Worm (Caenorhabditis elegans) whole organism, L4 larva: ENCODE data around the gene spp-16.

Experiments used
- F44E2.7 ChIP-seq: fragments of 200-800 bp; sonication (Bioruptor generic); IDR thresholded peaks from 2 replicates; pipeline ENCODE4 v2.1.2; 2022; ENCODE audit warnings: missing genetic modification characterization, missing compliant biosample characterization
- T26A8.4 ChIP-seq: fragments of 200-800 bp; sonication (Bioruptor generic); IDR thresholded peaks from 2 replicates; pipeline ENCODE4 v1.3.6; 2022; ENCODE audit warnings: missing genetic modification characterization, missing compliant biosample characterization
- Y105C5A.15 ChIP-seq: fragments of 200-800 bp; sonication (Bioruptor generic); IDR thresholded peaks from 2 replicates; pipeline ENCODE4 v1.3.6; 2022; ENCODE audit warnings: missing genetic modification characterization, missing compliant biosample characterization
- Y5F2A.4 ChIP-seq: fragments of 200-800 bp; sonication (Bioruptor generic); optimal IDR thresholded peaks from 2 replicates; lab custom pipeline; 2018; ENCODE audit warnings: mild to moderate bottlenecking, missing genetic modification characterization, missing compliant biosample characterization
- ZK337.2 ChIP-seq: fragments of 200-800 bp; sonication (Bioruptor generic); IDR thresholded peaks from 2 replicates; pipeline ENCODE4 v1.3.6; 2022; ENCODE audit warnings: missing genetic modification reagents, missing genetic modification characterization, missing compliant biosample characterization
- aly-2 ChIP-seq: sonication (generic microtip); optimal IDR thresholded peaks from 2 replicates; lab custom pipeline; 2018; ENCODE audit warnings: missing biosample characterization, missing genetic modification characterization
- arid-1 ChIP-seq: fragments of 200-800 bp; sonication (Bioruptor generic); conservative IDR thresholded peaks from 2 replicates; pipeline ENCODE4 v1.3.6; 2022; ENCODE audit warnings: missing genetic modification reagents, missing genetic modification characterization, missing compliant biosample characterization
- ceh-28 ChIP-seq: fragments of 150-350 bp; optimal IDR thresholded peaks from 2 replicates; lab custom pipeline; 2014; ENCODE audit warnings: missing biosample characterization, missing genetic modification reagents, missing genetic modification characterization
- ces-1 ChIP-seq: fragments of 150-350 bp; sonication (generic microtip); optimal IDR thresholded peaks from 4 replicates; lab custom pipeline; 2014; ENCODE audit warnings: missing biosample characterization, missing genetic modification reagents, missing genetic modification characterization
- ctbp-1 ChIP-seq: fragments of 200-800 bp; sonication (Bioruptor generic); IDR thresholded peaks from 2 replicates; pipeline ENCODE4 v1.3.6; 2022; ENCODE audit warnings: missing genetic modification reagents, missing genetic modification characterization, missing compliant biosample characterization
- daf-16 ChIP-seq, 3 experiments: sonication (generic microtip); optimal IDR thresholded peaks; 2 replicates each; lab custom pipeline; 2016 to 2017; ENCODE audit warnings: missing genetic modification characterization in 3 of 3, missing genetic modification reagents in 3 of 3, mild to moderate bottlenecking in 2 of 3, missing compliant biosample characterization in 2 of 3, missing biosample characterization in 1 of 3, moderate library complexity in 1 of 3
- daf-19 ChIP-seq: fragments of 200-800 bp; sonication (Bioruptor generic); conservative IDR thresholded peaks from 2 replicates; pipeline ENCODE4 v1.3.6; 2022; ENCODE audit warnings: missing genetic modification characterization, missing compliant biosample characterization
- dmd-6 ChIP-seq: fragments of 200-800 bp; sonication (Bioruptor generic); IDR thresholded peaks from 2 replicates; pipeline ENCODE4 v1.3.6; 2022; ENCODE audit warnings: missing genetic modification reagents, missing genetic modification characterization, missing compliant biosample characterization
- dmd-8 ChIP-seq: fragments of 200-800 bp; sonication (Bioruptor generic); IDR thresholded peaks from 2 replicates; pipeline ENCODE4 v1.3.6; 2022; ENCODE audit warnings: missing genetic modification characterization, missing compliant biosample characterization
- duxl-1 ChIP-seq: sonication (generic microtip); optimal IDR thresholded peaks from 2 replicates; lab custom pipeline; 2016; ENCODE audit warnings: mild to moderate bottlenecking, missing genetic modification characterization, moderate library complexity, missing compliant biosample characterization; ENCODE audit not compliant: poor library complexity
- dve-1 ChIP-seq: sonication (generic microtip); optimal IDR thresholded peaks from 2 replicates; lab custom pipeline; 2017; ENCODE audit warnings: antibody characterized with exemption, mild to moderate bottlenecking, missing genetic modification characterization, missing compliant biosample characterization; ENCODE audit not compliant: insufficient read depth
- egl-27 ChIP-seq: sonication (generic microtip); optimal IDR thresholded peaks from 3 replicates; lab custom pipeline; 2017; ENCODE audit warnings: missing biosample characterization, missing genetic modification reagents, missing genetic modification characterization
- hif-1 ChIP-seq, 2 experiments: sonication (generic microtip); optimal IDR thresholded peaks; 2 replicates each; lab custom pipeline; 2016 to 2017; ENCODE audit warnings: missing compliant biosample characterization in 2 of 2, missing genetic modification characterization in 2 of 2, missing genetic modification reagents in 2 of 2, missing genotype in 2 of 2, mild to moderate bottlenecking in 1 of 2
- hlh-30 ChIP-seq: sonication (generic microtip); optimal IDR thresholded peaks from 2 replicates; lab custom pipeline; 2017; ENCODE audit warnings: antibody characterized with exemption, mild to moderate bottlenecking, missing genetic modification characterization, missing compliant biosample characterization; ENCODE audit not compliant: insufficient read depth
- lin-1 ChIP-seq: fragments of 200-800 bp; sonication (Bioruptor generic); IDR thresholded peaks from 2 replicates; pipeline ENCODE4 v1.3.6; 2022; ENCODE audit warnings: missing genetic modification reagents, missing genetic modification characterization, missing compliant biosample characterization
- lin-38 ChIP-seq: fragments of 200-800 bp; sonication (Bioruptor generic); IDR thresholded peaks from 2 replicates; pipeline ENCODE4 v1.3.6; 2022; ENCODE audit warnings: missing genetic modification reagents, missing genetic modification characterization, missing compliant biosample characterization
- lin-39 ChIP-seq: fragments of 150-350 bp; optimal IDR thresholded peaks from 2 replicates; lab custom pipeline; 2014; ENCODE audit warnings: missing biosample characterization, missing genetic modification reagents, missing genetic modification characterization
- lsy-2 ChIP-seq, 2 experiments: fragments of 150-350 bp in 1 of 2; sonication (generic microtip) in 1 of 2; optimal IDR thresholded peaks; 2 replicates each; lab custom pipeline; 2014 to 2017; ENCODE audit warnings: missing biosample characterization in 2 of 2, missing genetic modification characterization in 2 of 2
- mdl-1 ChIP-seq, 2 experiments: fragments of 150-350 bp in 1 of 2; sonication (generic microtip) in 1 of 2; optimal IDR thresholded peaks; 2 replicates each; lab custom pipeline; 2014 to 2017; ENCODE audit warnings: missing biosample characterization in 2 of 2, missing genetic modification characterization in 2 of 2
- mdt-29 ChIP-seq: fragments of 200-800 bp; sonication (Bioruptor generic); IDR thresholded peaks from 2 replicates; pipeline ENCODE4 v1.3.6; 2022; ENCODE audit warnings: missing genetic modification reagents, missing genetic modification characterization, missing compliant biosample characterization
- mep-1 ChIP-seq: fragments of 150-350 bp; sonication (generic microtip); optimal IDR thresholded peaks from 3 replicates; lab custom pipeline; 2014; ENCODE audit warnings: missing biosample characterization, missing genetic modification characterization
- mxl-2 ChIP-seq: fragments of 200-800 bp; sonication (Bioruptor generic); conservative IDR thresholded peaks from 2 replicates; pipeline ENCODE4 v1.3.6; 2022; ENCODE audit warnings: missing genetic modification reagents, missing genetic modification characterization, missing compliant biosample characterization
- mxl-3 ChIP-seq: fragments of 200-800 bp; sonication (Bioruptor generic); optimal IDR thresholded peaks from 2 replicates; lab custom pipeline; 2018; ENCODE audit warnings: mild to moderate bottlenecking, missing genetic modification characterization, missing compliant biosample characterization
- nhr-10 ChIP-seq: fragments of 150-350 bp; optimal IDR thresholded peaks from 2 replicates; lab custom pipeline; 2014; ENCODE audit warnings: missing biosample characterization, missing genetic modification characterization
- nhr-11 ChIP-seq: fragments of 150-350 bp; optimal IDR thresholded peaks from 2 replicates; lab custom pipeline; 2014; ENCODE audit warnings: missing biosample characterization, missing genetic modification characterization
- nhr-41 ChIP-seq: fragments of 200-800 bp; sonication (Bioruptor generic); IDR thresholded peaks from 2 replicates; pipeline ENCODE4 v1.3.6; 2022; ENCODE audit warnings: missing genetic modification reagents, missing genetic modification characterization, missing compliant biosample characterization
- nhr-48 ChIP-seq: sonication (generic microtip); optimal IDR thresholded peaks from 2 replicates; lab custom pipeline; 2016; ENCODE audit warnings: mild to moderate bottlenecking, missing genetic modification characterization, missing compliant biosample characterization
- nhr-77 ChIP-seq: fragments of 150-350 bp; optimal IDR thresholded peaks from 2 replicates; lab custom pipeline; 2014; ENCODE audit warnings: missing biosample characterization, missing genetic modification characterization
- pha-4 ChIP-seq, 2 experiments: fragments of 150-350 bp in 1 of 2; fragments of 200-800 bp in 1 of 2; sonication (Bioruptor generic) in 1 of 2; IDR thresholded peaks in 1 of 2; optimal IDR thresholded peaks in 1 of 2; 2 replicates each; pipeline versions ENCODE4 v1.3.6 to Lab custom; 2014 to 2022; ENCODE audit warnings: missing genetic modification characterization in 2 of 2, missing genetic modification reagents in 2 of 2, missing biosample characterization in 1 of 2, missing compliant biosample characterization in 1 of 2
- pqm-1 ChIP-seq: sonication (generic microtip); optimal IDR thresholded peaks from 2 replicates; lab custom pipeline; 2017; ENCODE audit warnings: missing biosample characterization, missing genetic modification characterization
- saeg-2 ChIP-seq: fragments of 200-800 bp; sonication (Bioruptor generic); IDR thresholded peaks from 2 replicates; pipeline ENCODE4 v1.3.6; 2022; ENCODE audit warnings: missing genetic modification reagents, missing genetic modification characterization, missing compliant biosample characterization
- set-16 ChIP-seq: fragments of 200-800 bp; sonication (Bioruptor generic); IDR thresholded peaks from 2 replicates; pipeline ENCODE4 v1.3.6; 2022; ENCODE audit warnings: missing genetic modification reagents, missing genetic modification characterization, missing compliant biosample characterization
- snpc-1.2 ChIP-seq: fragments of 200-800 bp; sonication (Bioruptor generic); IDR thresholded peaks from 2 replicates; pipeline ENCODE4 v1.3.6; 2022; ENCODE audit warnings: missing genetic modification reagents, missing genetic modification characterization, missing compliant biosample characterization
- tag-97 ChIP-seq: fragments of 200-800 bp; sonication (Bioruptor generic); IDR thresholded peaks from 2 replicates; pipeline ENCODE4 v1.3.6; 2022; ENCODE audit warnings: missing genetic modification characterization, missing compliant biosample characterization
- vab-7 ChIP-seq: fragments of 200-800 bp; sonication (Bioruptor generic); IDR thresholded peaks from 2 replicates; pipeline ENCODE4 v1.3.6; 2022; ENCODE audit warnings: missing genetic modification reagents, missing genetic modification characterization, missing compliant biosample characterization
- zag-1 ChIP-seq: fragments of 150-350 bp; optimal IDR thresholded peaks from 2 replicates; lab custom pipeline; 2014; ENCODE audit warnings: missing biosample characterization, missing genetic modification characterization
- zfp-2 ChIP-seq: sonication (generic microtip); optimal IDR thresholded peaks from 2 replicates; lab custom pipeline; 2016; ENCODE audit warnings: mild to moderate bottlenecking, missing genetic modification characterization, missing compliant biosample characterization
- zip-11 ChIP-seq: fragments of 200-800 bp; sonication (Bioruptor generic); IDR thresholded peaks from 2 replicates; pipeline ENCODE4 v1.3.6; 2022; ENCODE audit warnings: missing genetic modification characterization, missing compliant biosample characterization

Gene spp-16

ce11 chrV:10897172-10897571, 3.9 kb downstream of the spp-16 start (continued):
- TF ChIP-seq mxl-3 (GFP tag; lab: Kevin White, UChicago) (peak; percentile 97), F44E2.7 (0 out of 2 replicates have a peak, but pooled peaks have one; percentile 35), nhr-77 (tag; lab: Kevin White, UChicago) (peak; percentile 98), ZK337.2 (GFP tag; lab: Robert Waterston, UW) (peak; percentile 89), dve-1 (peak; percentile 99), pha-4 (GFP tag; IDR thresholded peaks at IDR 0.05; lab: Robert Waterston, UW) (peak; percentile 98), pha-4 (tag; optimal IDR thresholded peaks at IDR 0.05; lab: Kevin White, UChicago) (peak; percentile 99), saeg-2 (peak; percentile 98), nhr-41 (peak; percentile 97), ceh-28 (tag; lab: Kevin White, UChicago) (no peak), hlh-30 (peak; percentile 94), zip-11 (GFP tag; lab: Robert Waterston, UW) (0 out of 2 replicates have a peak, but pooled peaks have one; percentile 12), aly-2 (tag; lab: Kevin White, UChicago) (no peak), zag-1 (tag; lab: Kevin White, UChicago) (peak; percentile 84), Y105C5A.15 (GFP tag; lab: Robert Waterston, UW) (no peak), vab-7 (GFP tag; lab: Robert Waterston, UW) (peak; percentile 88), mep-1 (tag; lab: Kevin White, UChicago) (peak; percentile 99), ces-1 (GFP tag; lab: Kevin White, UChicago) (peak; percentile 66), daf-19 (peak; percentile 88; the same call in 1 of the 2 replicates), snpc-1.2 (GFP tag; lab: Robert Waterston, UW) (no peak; the same call in 1 of the 2 replicates), duxl-1 (peak; percentile 96), dmd-8 (GFP tag; lab: Robert Waterston, UW) (no peak), Y5F2A.4 (peak; percentile 67)

- TF ChIP-seq T26A8.4 (GFP tag; lab: Robert Waterston, UW) (no peak), arid-1 (GFP tag; lab: Robert Waterston, UW) (no peak), nhr-10 (tag; lab: Kevin White, UChicago) (no peak), lsy-2 (tag; optimal IDR thresholded peaks at IDR 0.05; lab: Kevin White, UChicago) (no peak), egl-27 (tag; lab: Kevin White, UChicago) (no peak), dmd-6 (no peak)
These were observed 4.2 kb downstream of the spp-16 start, which contains the start of gene sec-61.G for ce11 chrV:10897106-10897171. Gene sec-61.G, minus strand, starts transcription at chrV:10897143.

- TF ChIP-seq lin-39 (tag; lab: Kevin White, UChicago) (no peak), nhr-11 (tag; lab: Kevin White, UChicago) (no peak), mxl-2 (no peak), daf-16 (GFP tag; optimal IDR thresholded peaks at IDR 0.05; lab: Kevin White, UChicago) (no peak), daf-16 (tag; optimal IDR thresholded peaks at IDR 0.05; lab: Kevin White, UChicago) (no peak), ctbp-1 (GFP tag; lab: Robert Waterston, UW) (no peak), mdl-1 (tag; optimal IDR thresholded peaks at IDR 0.05; lab: Kevin White, UChicago) (no peak), nhr-48 (tag; lab: Kevin White, UChicago) (no peak), pqm-1 (tag; lab: Kevin White, UChicago) (no peak), tag-97 (no peak), mdt-29 (GFP tag; lab: Robert Waterston, UW) (no peak), hif-1 (tag; optimal IDR thresholded peaks at IDR 0.05; lab: Kevin White, UChicago) (no peak), zfp-2 (tag; lab: Kevin White, UChicago) (no peak), lin-38 (GFP tag; lab: Robert Waterston, UW) (no peak), ceh-28 (tag; lab: Kevin White, UChicago) (no peak), lin-1 (no peak), set-16 (GFP tag; lab: Robert Waterston, UW) (no peak)
These were observed 4.4 kb downstream of the spp-16 start for ce11 chrV:10896706-10897105.
